Worm (Caenorhabditis elegans) whole organism, L4 larva: Measurements from ENCODE around the gene nhr-256.

Experiments used
- F10B5.3 ChIP-seq: sonication (generic microtip); optimal IDR thresholded peaks from 2 replicates; lab custom pipeline; 2016; ENCODE audit warnings: mild to moderate bottlenecking, missing genetic modification characterization, missing compliant biosample characterization
- F37D6.2 ChIP-seq: sonication (generic microtip); optimal IDR thresholded peaks from 2 replicates; lab custom pipeline; 2016; ENCODE audit warnings: mild to moderate bottlenecking, missing genetic modification characterization, missing compliant biosample characterization
- F44E2.7 ChIP-seq: fragments of 200-800 bp; sonication (Bioruptor generic); IDR thresholded peaks from 2 replicates; pipeline ENCODE4 v2.1.2; 2022; ENCODE audit warnings: missing genetic modification characterization, missing compliant biosample characterization
- R02D3.7 ChIP-seq: fragments of 150-350 bp; sonication (generic microtip); optimal IDR thresholded peaks from 3 replicates; lab custom pipeline; 2014; ENCODE audit warnings: missing biosample characterization, missing genetic modification characterization
- T20F7.1 ChIP-seq: fragments of 200-800 bp; sonication (Bioruptor generic); optimal IDR thresholded peaks from 2 replicates; lab custom pipeline; 2018; ENCODE audit warnings: mild to moderate bottlenecking, missing genetic modification characterization, missing compliant biosample characterization
- ZK337.2 ChIP-seq: fragments of 200-800 bp; sonication (Bioruptor generic); IDR thresholded peaks from 2 replicates; pipeline ENCODE4 v1.3.6; 2022; ENCODE audit warnings: missing genetic modification reagents, missing genetic modification characterization, missing compliant biosample characterization
- ZK546.5 ChIP-seq, 2 experiments: sonication (generic microtip); optimal IDR thresholded peaks; 2 replicates each; lab custom pipeline; 2017; ENCODE audit warnings: missing biosample characterization in 2 of 2, missing genetic modification characterization in 2 of 2
- aly-2 ChIP-seq: sonication (generic microtip); optimal IDR thresholded peaks from 2 replicates; lab custom pipeline; 2018; ENCODE audit warnings: missing biosample characterization, missing genetic modification characterization
- ceh-28 ChIP-seq: fragments of 150-350 bp; optimal IDR thresholded peaks from 2 replicates; lab custom pipeline; 2014; ENCODE audit warnings: missing biosample characterization, missing genetic modification reagents, missing genetic modification characterization
- ceh-32 ChIP-seq: sonication (generic microtip); optimal IDR thresholded peaks from 2 replicates; lab custom pipeline; 2016; ENCODE audit warnings: mild to moderate bottlenecking, missing genetic modification characterization, missing compliant biosample characterization; ENCODE audit not compliant: poor library complexity
- ceh-44 ChIP-seq: fragments of 200-800 bp; sonication (Bioruptor generic); IDR thresholded peaks from 2 replicates; pipeline ENCODE4 v1.3.6; 2022; ENCODE audit warnings: missing genetic modification reagents, missing genetic modification characterization, missing compliant biosample characterization
- ceh-62 ChIP-seq: sonication (generic microtip); optimal IDR thresholded peaks from 2 replicates; lab custom pipeline; 2017; ENCODE audit warnings: missing biosample characterization, missing genetic modification characterization
- ces-1 ChIP-seq: fragments of 150-350 bp; sonication (generic microtip); optimal IDR thresholded peaks from 4 replicates; lab custom pipeline; 2014; ENCODE audit warnings: missing biosample characterization, missing genetic modification reagents, missing genetic modification characterization
- cey-2 ChIP-seq: sonication (generic microtip); optimal IDR thresholded peaks from 3 replicates; lab custom pipeline; 2017; ENCODE audit warnings: missing genetic modification characterization, mild to moderate bottlenecking, missing compliant biosample characterization, antibody characterized with exemption, borderline replicate concordance; ENCODE audit not compliant: insufficient read depth
- daf-16 ChIP-seq, 3 experiments: sonication (generic microtip); optimal IDR thresholded peaks; 2 replicates each; lab custom pipeline; 2016 to 2017; ENCODE audit warnings: missing genetic modification characterization in 3 of 3, missing genetic modification reagents in 3 of 3, mild to moderate bottlenecking in 2 of 3, missing compliant biosample characterization in 2 of 3, missing biosample characterization in 1 of 3, moderate library complexity in 1 of 3
- daf-19 ChIP-seq: fragments of 200-800 bp; sonication (Bioruptor generic); conservative IDR thresholded peaks from 2 replicates; pipeline ENCODE4 v1.3.6; 2022; ENCODE audit warnings: missing genetic modification characterization, missing compliant biosample characterization
- dmd-8 ChIP-seq: fragments of 200-800 bp; sonication (Bioruptor generic); IDR thresholded peaks from 2 replicates; pipeline ENCODE4 v1.3.6; 2022; ENCODE audit warnings: missing genetic modification characterization, missing compliant biosample characterization
- dpl-1 ChIP-seq: fragments of 150-350 bp; optimal IDR thresholded peaks from 2 replicates; lab custom pipeline; 2014; ENCODE audit warnings: missing biosample characterization, missing genetic modification reagents, missing genetic modification characterization
- dve-1 ChIP-seq: sonication (generic microtip); optimal IDR thresholded peaks from 2 replicates; lab custom pipeline; 2017; ENCODE audit warnings: antibody characterized with exemption, mild to moderate bottlenecking, missing genetic modification characterization, missing compliant biosample characterization; ENCODE audit not compliant: insufficient read depth
- egl-43 ChIP-seq: fragments of 200-800 bp; sonication (Bioruptor generic); IDR thresholded peaks from 2 replicates; pipeline ENCODE4 v1.3.6; 2022; ENCODE audit warnings: missing genetic modification reagents, missing genetic modification characterization, missing compliant biosample characterization
- fos-1 ChIP-seq: fragments of 150-350 bp; optimal IDR thresholded peaks from 2 replicates; lab custom pipeline; 2014; ENCODE audit warnings: missing biosample characterization, missing genetic modification characterization
- hif-1 ChIP-seq, 2 experiments: sonication (generic microtip); optimal IDR thresholded peaks; 2 replicates each; lab custom pipeline; 2016 to 2017; ENCODE audit warnings: missing compliant biosample characterization in 2 of 2, missing genetic modification characterization in 2 of 2, missing genetic modification reagents in 2 of 2, missing genotype in 2 of 2, mild to moderate bottlenecking in 1 of 2
- hlh-11 ChIP-seq: fragments of 200-800 bp; sonication (Bioruptor generic); optimal IDR thresholded peaks from 2 replicates; lab custom pipeline; 2018; ENCODE audit warnings: mild to moderate bottlenecking, missing genetic modification characterization, missing compliant biosample characterization
- lim-7 ChIP-seq: fragments of 200-800 bp; sonication (Bioruptor generic); IDR thresholded peaks from 2 replicates; pipeline ENCODE4 v1.3.6; 2022; ENCODE audit warnings: missing genetic modification characterization, missing compliant biosample characterization
- lin-1 ChIP-seq: fragments of 200-800 bp; sonication (Bioruptor generic); IDR thresholded peaks from 2 replicates; pipeline ENCODE4 v1.3.6; 2022; ENCODE audit warnings: missing genetic modification reagents, missing genetic modification characterization, missing compliant biosample characterization
- lin-13 ChIP-seq: fragments of 150-350 bp; optimal IDR thresholded peaks from 2 replicates; lab custom pipeline; 2014; ENCODE audit warnings: missing biosample characterization, missing genetic modification reagents, missing genetic modification characterization
- lin-38 ChIP-seq: fragments of 200-800 bp; sonication (Bioruptor generic); IDR thresholded peaks from 2 replicates; pipeline ENCODE4 v1.3.6; 2022; ENCODE audit warnings: missing genetic modification reagents, missing genetic modification characterization, missing compliant biosample characterization
- madf-5 ChIP-seq, 2 experiments: fragments of 200-800 bp; sonication (Bioruptor generic); IDR thresholded peaks; 2 replicates each; pipeline ENCODE4 v1.3.6; 2022; ENCODE audit warnings: missing compliant biosample characterization in 2 of 2, missing genetic modification characterization in 2 of 2
- madf-9 ChIP-seq: fragments of 200-800 bp; sonication (Bioruptor generic); conservative IDR thresholded peaks from 2 replicates; pipeline ENCODE4 v1.3.6; 2022; ENCODE audit warnings: missing genetic modification reagents, missing genetic modification characterization, missing compliant biosample characterization
- mdt-29 ChIP-seq: fragments of 200-800 bp; sonication (Bioruptor generic); IDR thresholded peaks from 2 replicates; pipeline ENCODE4 v1.3.6; 2022; ENCODE audit warnings: missing genetic modification reagents, missing genetic modification characterization, missing compliant biosample characterization
- mes-2 ChIP-seq: sonication (generic microtip); optimal IDR thresholded peaks from 2 replicates; lab custom pipeline; 2016; ENCODE audit warnings: missing genotype, mild to moderate bottlenecking, missing genetic modification characterization, missing compliant biosample characterization; ENCODE audit not compliant: poor library complexity, severe bottlenecking
- nhr-102 ChIP-seq: sonication (generic microtip); optimal IDR thresholded peaks from 2 replicates; lab custom pipeline; 2016; ENCODE audit warnings: mild to moderate bottlenecking, missing genetic modification characterization, moderate library complexity, missing compliant biosample characterization
- nhr-111 ChIP-seq: fragments of 200-800 bp; sonication (Bioruptor generic); optimal IDR thresholded peaks from 2 replicates; lab custom pipeline; 2018; ENCODE audit warnings: mild to moderate bottlenecking, missing genetic modification characterization, missing compliant biosample characterization
- nhr-237 ChIP-seq: sonication (generic microtip); optimal IDR thresholded peaks from 2 replicates; lab custom pipeline; 2017; ENCODE audit warnings: missing biosample characterization, missing genetic modification characterization
- nhr-25 ChIP-seq: sonication (generic microtip); optimal IDR thresholded peaks from 2 replicates; lab custom pipeline; 2017; ENCODE audit warnings: missing genetic modification characterization, mild to moderate bottlenecking, missing compliant biosample characterization, antibody characterized with exemption, moderate library complexity, borderline replicate concordance; ENCODE audit not compliant: insufficient read depth
- nhr-28 ChIP-seq: fragments of 150-350 bp; optimal IDR thresholded peaks from 2 replicates; lab custom pipeline; 2014; ENCODE audit warnings: missing biosample characterization, missing genetic modification characterization
- nhr-48 ChIP-seq: sonication (generic microtip); optimal IDR thresholded peaks from 2 replicates; lab custom pipeline; 2016; ENCODE audit warnings: mild to moderate bottlenecking, missing genetic modification characterization, missing compliant biosample characterization
- nhr-77 ChIP-seq: fragments of 150-350 bp; optimal IDR thresholded peaks from 2 replicates; lab custom pipeline; 2014; ENCODE audit warnings: missing biosample characterization, missing genetic modification characterization
- rbr-2 ChIP-seq: sonication (generic microtip); optimal IDR thresholded peaks from 2 replicates; lab custom pipeline; 2016; ENCODE audit warnings: missing genotype, missing genetic modification characterization, missing compliant biosample characterization
- sdz-12 ChIP-seq: fragments of 200-800 bp; sonication (Bioruptor generic); optimal IDR thresholded peaks from 2 replicates; lab custom pipeline; 2018; ENCODE audit warnings: mild to moderate bottlenecking, missing genetic modification characterization, missing compliant biosample characterization
- set-16 ChIP-seq: fragments of 200-800 bp; sonication (Bioruptor generic); IDR thresholded peaks from 2 replicates; pipeline ENCODE4 v1.3.6; 2022; ENCODE audit warnings: missing genetic modification reagents, missing genetic modification characterization, missing compliant biosample characterization
- snpc-4 ChIP-seq: fragments of 150-350 bp; optimal IDR thresholded peaks from 2 replicates; lab custom pipeline; 2014; ENCODE audit warnings: missing biosample characterization, missing genetic modification characterization
- spr-3 ChIP-seq: fragments of 200-800 bp; sonication (Bioruptor generic); optimal IDR thresholded peaks from 2 replicates; lab custom pipeline; 2018; ENCODE audit warnings: mild to moderate bottlenecking, missing genetic modification characterization, missing compliant biosample characterization
- tag-97 ChIP-seq: fragments of 200-800 bp; sonication (Bioruptor generic); IDR thresholded peaks from 2 replicates; pipeline ENCODE4 v1.3.6; 2022; ENCODE audit warnings: missing genetic modification characterization, missing compliant biosample characterization
- unc-130 ChIP-seq: sonication (generic microtip); optimal IDR thresholded peaks from 2 replicates; lab custom pipeline; 2016; ENCODE audit warnings: missing genetic modification reagents, missing genetic modification characterization, missing compliant biosample characterization
- unc-39 ChIP-seq: sonication (generic microtip); optimal IDR thresholded peaks from 2 replicates; lab custom pipeline; 2017; ENCODE audit warnings: missing biosample characterization, missing genetic modification characterization
- unc-62 ChIP-seq, 3 experiments: fragments of 150-350 bp in 1 of 3; sonication (generic microtip); optimal IDR thresholded peaks in 2 of 3; peaks in 1 of 3; 1 replicate in 1 of 3; 2 replicates in 2 of 3; lab custom pipeline; 2014 to 2017; ENCODE audit warnings: missing biosample characterization in 3 of 3, missing genetic modification characterization in 3 of 3, missing genetic modification reagents in 3 of 3, missing genotype in 1 of 3
- vab-7 ChIP-seq: fragments of 200-800 bp; sonication (Bioruptor generic); IDR thresholded peaks from 2 replicates; pipeline ENCODE4 v1.3.6; 2022; ENCODE audit warnings: missing genetic modification reagents, missing genetic modification characterization, missing compliant biosample characterization
- zip-2 ChIP-seq: fragments of 150-350 bp; optimal IDR thresholded peaks from 2 replicates; lab custom pipeline; 2014; ENCODE audit warnings: missing biosample characterization, missing genetic modification characterization
- ztf-11 ChIP-seq: fragments of 150-350 bp; optimal IDR thresholded peaks from 2 replicates; lab custom pipeline; 2014; ENCODE audit warnings: missing biosample characterization, missing genetic modification characterization
- ztf-7 ChIP-seq: fragments of 150-350 bp; optimal IDR thresholded peaks from 2 replicates; lab custom pipeline; 2014; ENCODE audit warnings: missing biosample characterization, missing genetic modification characterization

The nhr-256 gene

ce11 chrV:1771727-1772126 lies 28.2 kb downstream of the nhr-256 start, which contains the start of gene dhs-13 (continued):
- TF ChIP-seq unc-62 (GFP tag; optimal IDR thresholded peaks at IDR 0.05 in 1 of 2; lab: Kevin White, UChicago) (no peak), unc-62 (tag; optimal IDR thresholded peaks at IDR 0.05; lab: Kevin White, UChicago) (no peak), set-16 (GFP tag; lab: Robert Waterston, UW) (no peak), nhr-48 (tag; lab: Kevin White, UChicago) (no peak), spr-3 (GFP tag; lab: Kevin White, UChicago) (no peak), R02D3.7 (no peak), T20F7.1 (GFP tag; lab: Kevin White, UChicago) (no peak), nhr-77 (no peak), hif-1 (tag; optimal IDR thresholded peaks at IDR 0.05; lab: Kevin White, UChicago) (no peak), dve-1 (tag; lab: Kevin White, UChicago) (peak; percentile 46), unc-130 (GFP tag; lab: Kevin White, UChicago) (no peak), hlh-11 (tag; lab: Kevin White, UChicago) (peak; percentile 83), nhr-111 (GFP tag; lab: Kevin White, UChicago) (no peak), snpc-4 (tag; lab: Kevin White, UChicago) (no peak), daf-16 (GFP tag; optimal IDR thresholded peaks at IDR 0.05; lab: Kevin White, UChicago) (peak in 1 of 2 experiments; percentile 28), daf-16 (tag; optimal IDR thresholded peaks at IDR 0.05; lab: Kevin White, UChicago) (peak; percentile 4), ztf-7 (tag; lab: Kevin White, UChicago) (no peak), F44E2.7 (GFP tag; lab: Robert Waterston, UW) (no peak), lin-13 (GFP tag; lab: Kevin White, UChicago) (no peak), nhr-102 (no peak), F10B5.3 (tag; lab: Kevin White, UChicago) (no peak), fos-1 (tag; lab: Kevin White, UChicago) (no peak), tag-97 (GFP tag; lab: Robert Waterston, UW) (no peak), mes-2 (tag; lab: Kevin White, UChicago) (peak; percentile 9), zip-2 (tag; lab: Kevin White, UChicago) (no peak), egl-43 (no peak), unc-39 (no peak), nhr-25 (tag; lab: Kevin White, UChicago) (no peak), ztf-11 (tag; lab: Kevin White, UChicago) (no peak), ces-1 (GFP tag; lab: Kevin White, UChicago) (no peak), ceh-62 (no peak), nhr-28 (tag; lab: Kevin White, UChicago) (peak; percentile 76), ceh-44 (GFP tag; lab: Robert Waterston, UW) (no peak), sdz-12 (GFP tag; lab: Kevin White, UChicago) (no peak), nhr-237 (no peak), ceh-28 (no peak), rbr-2 (tag; lab: Kevin White, UChicago) (no peak), ZK546.5 (tag; optimal IDR thresholded peaks at IDR 0.05; lab: Kevin White, UChicago) (no peak), ZK337.2 (GFP tag; lab: Robert Waterston, UW) (no peak), daf-19 (GFP tag; lab: Robert Waterston, UW) (no peak), lim-7 (no peak), lin-38 (GFP tag; lab: Robert Waterston, UW) (no peak), mdt-29 (no peak), cey-2 (tag; lab: Kevin White, UChicago) (no peak), lin-1 (no peak), madf-9 (no peak), ceh-32 (tag; lab: Kevin White, UChicago) (no peak), vab-7 (no peak), dmd-8 (no peak), madf-5 (GFP tag; IDR thresholded peaks at IDR 0.05; lab: Robert Waterston, UW) (no peak), aly-2 (tag; lab: Kevin White, UChicago) (no peak), dpl-1 (no peak), F37D6.2 (tag; lab: Kevin White, UChicago) (no peak)
